Worm (Caenorhabditis elegans): Measurements from ENCODE around the gene elb-1.

elb-1 gene

DNA sequence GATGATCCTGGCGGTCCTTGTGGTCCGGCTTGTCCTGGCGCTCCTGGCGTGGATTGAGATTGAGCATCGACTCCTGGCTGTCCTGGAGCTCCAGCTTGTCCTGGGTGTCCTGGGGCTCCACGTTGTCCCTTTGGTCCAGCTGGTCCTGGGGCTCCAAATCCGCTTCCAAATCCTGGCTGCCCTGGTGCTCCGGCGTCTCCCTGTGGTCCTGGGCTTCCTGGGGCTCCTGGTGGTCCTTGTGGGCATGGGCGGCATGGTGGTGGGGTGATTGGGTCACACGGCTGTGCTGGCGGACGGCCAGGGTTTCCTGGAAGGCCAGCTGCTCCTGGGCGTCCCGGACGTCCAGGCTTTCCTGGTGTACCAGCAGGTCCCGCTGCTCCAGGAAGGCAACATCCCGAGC lies 13.3 kb downstream of the elb-1 start:
- TF ChIP-seq cnd-1 (tag; optimal IDR thresholded peaks at IDR 0.05) (no peak), ceh-83 (GFP tag; optimal IDR thresholded peaks at IDR 0.05) (no peak), nhr-28 (tag; optimal IDR thresholded peaks at IDR 0.05) (no peak), M03D4.4 (tag; optimal IDR thresholded peaks at IDR 0.05) (no peak), ces-1 (GFP tag; optimal IDR thresholded peaks at IDR 0.05) (no peak), ztf-11 (tag; optimal IDR thresholded peaks at IDR 0.05) (no peak), unc-39 (tag; optimal IDR thresholded peaks at IDR 0.05) (no peak), tbx-8 (GFP tag; optimal IDR thresholded peaks at IDR 0.05) (no peak), bed-3 (GFP tag; optimal IDR thresholded peaks at IDR 0.05) (no peak), drap-1 (GFP tag; optimal IDR thresholded peaks at IDR 0.05) (no peak), sptf-1 (tag; optimal IDR thresholded peaks at IDR 0.05) (no peak), blmp-1 (tag; optimal IDR thresholded peaks at IDR 0.05) (no peak), snpc-4 (tag; optimal IDR thresholded peaks at IDR 0.05) (no peak), unc-62 (GFP tag; optimal IDR thresholded peaks at IDR 0.05) (no peak), mls-2 (tag; optimal IDR thresholded peaks at IDR 0.05) (no peak), zip-8 (tag; optimal IDR thresholded peaks at IDR 0.05) (no peak)

DNA sequence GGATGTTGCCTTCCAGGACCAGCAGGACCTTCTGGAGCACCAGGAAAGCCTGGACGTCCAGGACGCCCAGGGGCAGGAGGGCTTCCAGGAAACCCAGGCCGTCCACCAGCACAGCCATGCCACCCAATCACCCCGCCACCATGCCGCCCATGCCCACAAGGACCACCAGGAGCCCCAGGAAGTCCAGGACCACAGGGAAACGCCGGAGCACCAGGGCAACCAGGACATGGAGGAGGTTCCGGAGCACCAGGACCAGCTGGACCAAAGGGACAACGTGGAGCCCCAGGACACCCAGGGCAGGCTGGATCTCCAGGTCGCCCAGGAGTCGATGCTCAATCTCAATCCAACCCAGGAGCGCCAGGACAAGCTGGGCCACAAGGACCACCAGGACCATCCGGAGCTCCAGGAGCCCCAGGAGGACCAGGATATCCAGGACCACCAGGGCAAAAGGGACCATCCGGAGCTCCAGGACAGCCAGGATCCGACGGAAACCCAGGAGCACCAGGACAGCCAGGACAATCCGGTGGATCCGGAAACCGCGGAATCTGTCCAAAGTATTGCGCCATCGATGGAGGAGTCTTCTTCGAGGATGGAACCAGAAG lies 14.8 kb downstream of the elb-1 start:
- TF ChIP-seq sptf-1 (tag; optimal IDR thresholded peaks at IDR 0.05): peak; percentile 20
- no peak for TF ChIP-seq unc-39 (tag; optimal IDR thresholded peaks at IDR 0.05)

DNA sequence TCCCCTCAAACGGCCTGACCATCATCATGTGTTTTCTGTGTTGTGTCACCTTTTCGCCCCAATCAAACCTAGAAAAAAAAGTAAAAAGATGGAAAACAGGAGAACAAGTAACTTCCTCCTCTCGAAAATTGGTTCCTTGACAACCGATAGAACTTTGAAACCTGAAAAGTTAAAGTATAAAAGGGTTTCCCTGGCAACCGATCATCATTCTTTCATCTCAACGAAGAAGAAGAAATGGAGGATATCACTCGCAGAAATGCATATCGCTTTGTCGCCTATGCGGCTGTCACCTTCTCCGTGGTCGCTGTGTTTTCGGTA lies 15.5 kb downstream of the elb-1 start, which contains the start of gene col-95:
Gene col-95, plus strand, starts transcription at position 219 of the 318 bp plus-strand sequence.
- no peak for TF ChIP-seq bed-3 (GFP tag; optimal IDR thresholded peaks at IDR 0.05)
- no peak for TF ChIP-seq unc-120 (tag; optimal IDR thresholded peaks at IDR 0.05; ENCODE audit: poor library complexity, severe bottlenecking)
- TF ChIP-seq zip-8 (tag; optimal IDR thresholded peaks at IDR 0.05): no peak
- no peak for TF ChIP-seq pha-4 (tag; optimal IDR thresholded peaks at IDR 0.05)
- no peak for TF ChIP-seq nhr-76 (tag; optimal IDR thresholded peaks at IDR 0.05)
- TF ChIP-seq ztf-11 (tag; optimal IDR thresholded peaks at IDR 0.05): no peak
- TF ChIP-seq lsy-2 (tag; optimal IDR thresholded peaks at IDR 0.05): no peak
- no peak for TF ChIP-seq cnd-1 (tag; optimal IDR thresholded peaks at IDR 0.05)
- TF ChIP-seq nhr-28 (tag; optimal IDR thresholded peaks at IDR 0.05): no peak
- TF ChIP-seq lin-13 (tag; optimal IDR thresholded peaks at IDR 0.05): no peak
- no peak for TF ChIP-seq hlh-1 (tag; optimal IDR thresholded peaks at IDR 0.05)
- TF ChIP-seq mab-5 (tag; optimal IDR thresholded peaks at IDR 0.05): no peak
- no peak for TF ChIP-seq blmp-1 (tag; optimal IDR thresholded peaks at IDR 0.05)
- TF ChIP-seq mep-1 (tag; optimal IDR thresholded peaks at IDR 0.05): no peak
- no peak for TF ChIP-seq tbx-8 (GFP tag; optimal IDR thresholded peaks at IDR 0.05)
- no peak for TF ChIP-seq flh-1 (GFP tag; optimal IDR thresholded peaks at IDR 0.05)
- TF ChIP-seq elt-3 (tag; optimal IDR thresholded peaks at IDR 0.05): no peak
- TF ChIP-seq nhr-237 (tag; optimal IDR thresholded peaks at IDR 0.05): no peak
- no peak for TF ChIP-seq drap-1 (GFP tag; optimal IDR thresholded peaks at IDR 0.05)

DNA sequence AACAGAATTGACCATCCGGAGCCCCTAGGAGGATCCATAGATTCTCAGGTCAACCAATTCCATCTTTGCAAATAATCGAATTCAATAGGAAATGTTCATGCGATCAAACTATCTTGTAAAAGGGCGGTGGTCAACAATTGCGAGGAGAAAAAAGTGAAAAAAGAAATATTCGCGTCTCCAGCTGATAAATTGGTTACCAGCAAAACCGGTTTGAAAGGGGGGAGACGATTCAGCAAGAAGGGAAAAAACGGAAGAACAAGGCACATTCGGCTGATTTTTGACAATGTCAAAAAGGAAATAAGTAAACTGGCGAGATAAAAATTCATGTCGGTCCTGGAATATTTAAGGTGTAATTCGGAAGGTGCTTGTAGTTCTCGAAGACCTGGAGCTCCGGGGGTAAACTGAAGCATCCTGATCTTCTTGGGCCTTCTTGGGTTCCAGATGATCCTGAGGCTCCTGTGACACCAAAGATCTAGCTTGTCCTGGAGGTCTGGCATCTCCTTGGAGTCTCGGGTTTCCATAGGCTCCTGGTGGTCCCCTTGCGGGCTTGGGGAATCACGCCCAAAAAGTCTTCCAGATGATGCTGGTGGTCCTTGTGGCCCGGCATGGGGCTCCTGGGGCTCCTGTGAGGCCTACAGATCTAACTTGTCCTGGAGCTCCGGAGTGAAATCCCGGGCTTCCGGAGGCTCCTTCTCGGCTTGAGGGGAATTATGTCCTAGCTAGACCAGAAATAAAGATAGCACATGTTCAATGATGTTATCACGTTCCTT lies 16.1 kb downstream of the elb-1 start:
- TF ChIP-seq elt-1 (tag; optimal IDR thresholded peaks at IDR 0.05; ENCODE audit: borderline replicate concordance, insufficient read depth) (no peak), drap-1 (GFP tag; optimal IDR thresholded peaks at IDR 0.05) (no peak), M03D4.4 (tag; optimal IDR thresholded peaks at IDR 0.05) (no peak), sem-2 (GFP tag; optimal IDR thresholded peaks at IDR 0.05) (no peak), nhr-2 (tag; optimal IDR thresholded peaks at IDR 0.05) (no peak), lin-32 (GFP tag; optimal IDR thresholded peaks at IDR 0.05) (no peak), unc-62 (GFP tag; optimal IDR thresholded peaks at IDR 0.05) (no peak), pha-4 (tag; optimal IDR thresholded peaks at IDR 0.05) (no peak)

DNA sequence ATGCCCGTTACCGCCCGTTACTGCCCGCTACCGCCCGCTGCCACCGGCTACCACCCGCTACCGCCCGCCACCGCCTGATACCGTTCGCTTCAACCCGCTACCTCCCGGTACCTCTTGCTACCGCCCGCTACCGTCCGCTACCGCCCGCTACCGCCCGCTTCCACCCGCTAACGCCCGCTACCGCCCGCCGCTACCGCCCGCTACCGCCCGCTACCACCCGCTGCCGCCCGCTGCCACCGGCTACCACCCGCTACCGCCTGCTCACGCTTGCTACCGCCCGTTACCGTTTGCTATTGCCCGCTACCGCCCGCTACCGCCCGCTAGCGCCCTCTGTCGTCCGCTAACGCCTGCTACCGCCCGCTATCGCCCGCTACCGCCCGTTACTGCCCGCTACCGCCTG lies 17.4 kb downstream of the elb-1 start:
- no peak for TF ChIP-seq mab-5 (tag; optimal IDR thresholded peaks at IDR 0.05)
- peak; percentile 53 for TF ChIP-seq sptf-1 (tag; optimal IDR thresholded peaks at IDR 0.05)
- no peak for TF ChIP-seq pha-4 (tag; optimal IDR thresholded peaks at IDR 0.05)
- TF ChIP-seq elt-3 (tag; optimal IDR thresholded peaks at IDR 0.05): no peak
- no peak for TF ChIP-seq nhr-237 (tag; optimal IDR thresholded peaks at IDR 0.05)
- TF ChIP-seq mls-2 (tag; optimal IDR thresholded peaks at IDR 0.05): peak; percentile 5

All from whole organism, mixed stage, embryonic.